Worm (Caenorhabditis elegans) whole organism, late embryonic: ENCODE results near the gene F09A5.3.

Experiments used
- C08G9.2 ChIP-seq: sonication (generic microtip); optimal IDR thresholded peaks from 2 replicates; lab custom pipeline; 2016; ENCODE audit warnings: mild to moderate bottlenecking, missing genetic modification characterization, moderate library complexity, missing compliant biosample characterization
- F13H6.1 ChIP-seq: sonication (generic microtip); optimal IDR thresholded peaks from 2 replicates; lab custom pipeline; 2016; ENCODE audit warnings: missing genetic modification characterization, missing compliant biosample characterization
- K09A11.1 ChIP-seq: sonication (generic microtip); optimal IDR thresholded peaks from 2 replicates; lab custom pipeline; 2017; ENCODE audit warnings: antibody characterized with exemption, mild to moderate bottlenecking, missing genetic modification characterization, missing compliant biosample characterization; ENCODE audit not compliant: insufficient read depth
- T23F11.4 ChIP-seq: fragments of 200-800 bp; sonication (Bioruptor generic); optimal IDR thresholded peaks from 2 replicates; lab custom pipeline; 2018; ENCODE audit warnings: mild to moderate bottlenecking, missing genetic modification characterization, missing compliant biosample characterization
- Y22D7AL.16 ChIP-seq: sonication (generic microtip); optimal IDR thresholded peaks from 2 replicates; lab custom pipeline; 2016; ENCODE audit warnings: missing genetic modification characterization, missing compliant biosample characterization
- ahr-1 ChIP-seq: sonication (generic microtip); optimal IDR thresholded peaks from 2 replicates; lab custom pipeline; 2016; ENCODE audit warnings: missing genetic modification characterization, missing compliant biosample characterization
- ceh-19 ChIP-seq: fragments of 200-800 bp; sonication (Bioruptor generic); optimal IDR thresholded peaks from 2 replicates; lab custom pipeline; 2018; ENCODE audit warnings: mild to moderate bottlenecking, missing genetic modification characterization, missing compliant biosample characterization
- ceh-24 ChIP-seq: sonication (generic microtip); optimal IDR thresholded peaks from 2 replicates; lab custom pipeline; 2016; ENCODE audit warnings: mild to moderate bottlenecking, missing genetic modification characterization, missing compliant biosample characterization
- ceh-30 ChIP-seq: fragments of 150-350 bp; optimal IDR thresholded peaks from 2 replicates; lab custom pipeline; 2014; ENCODE audit warnings: missing biosample characterization, missing genetic modification characterization
- ceh-31 ChIP-seq: sonication (generic microtip); optimal IDR thresholded peaks from 2 replicates; lab custom pipeline; 2016; ENCODE audit warnings: missing genetic modification characterization, missing compliant biosample characterization
- ceh-34 ChIP-seq: sonication (generic microtip); optimal IDR thresholded peaks from 2 replicates; lab custom pipeline; 2016; ENCODE audit warnings: mild to moderate bottlenecking, missing genetic modification characterization, missing compliant biosample characterization
- ceh-6 ChIP-seq: fragments of 200-800 bp; sonication (Bioruptor generic); optimal IDR thresholded peaks from 2 replicates; lab custom pipeline; 2018; ENCODE audit warnings: mild to moderate bottlenecking, missing genetic modification characterization, missing compliant biosample characterization
- dve-1 ChIP-seq: sonication (generic microtip); optimal IDR thresholded peaks from 2 replicates; lab custom pipeline; 2017; ENCODE audit warnings: antibody characterized with exemption, mild to moderate bottlenecking, missing genetic modification characterization, missing compliant biosample characterization
- elt-2 ChIP-seq: sonication (generic microtip); optimal IDR thresholded peaks from 2 replicates; lab custom pipeline; 2016; ENCODE audit warnings: missing genetic modification reagents, missing genetic modification characterization, missing compliant biosample characterization
- ets-4 ChIP-seq: sonication (generic microtip); optimal IDR thresholded peaks from 2 replicates; lab custom pipeline; 2016; ENCODE audit warnings: missing genetic modification characterization, missing compliant biosample characterization
- fax-1 ChIP-seq: sonication (generic microtip); optimal IDR thresholded peaks from 2 replicates; lab custom pipeline; 2016; ENCODE audit warnings: missing genotype, missing genetic modification characterization, missing compliant biosample characterization
- fkh-10 ChIP-seq: fragments of 150-350 bp; optimal IDR thresholded peaks from 2 replicates; lab custom pipeline; 2014; ENCODE audit warnings: missing biosample characterization, missing genetic modification reagents, missing genetic modification characterization
- hlh-15 ChIP-seq: sonication (generic microtip); optimal IDR thresholded peaks from 2 replicates; lab custom pipeline; 2016; ENCODE audit warnings: missing genetic modification characterization, missing compliant biosample characterization
- hlh-30 ChIP-seq: sonication (generic microtip); optimal IDR thresholded peaks from 2 replicates; lab custom pipeline; 2017; ENCODE audit warnings: antibody characterized with exemption, missing genetic modification characterization, missing compliant biosample characterization; ENCODE audit not compliant: insufficient read depth
- hlh-8 ChIP-seq: sonication (generic microtip); optimal IDR thresholded peaks from 2 replicates; lab custom pipeline; 2016; ENCODE audit warnings: missing genotype, missing genetic modification characterization, missing compliant biosample characterization
- lin-11 ChIP-seq: fragments of 200-800 bp; sonication (Bioruptor generic); optimal IDR thresholded peaks from 2 replicates; lab custom pipeline; 2018; ENCODE audit warnings: mild to moderate bottlenecking, missing genetic modification characterization, missing compliant biosample characterization
- mec-3 ChIP-seq: sonication (generic microtip); optimal IDR thresholded peaks from 2 replicates; lab custom pipeline; 2016; ENCODE audit warnings: borderline replicate concordance, missing genetic modification characterization, missing compliant biosample characterization
- nfya-1 ChIP-seq: sonication (generic microtip); optimal IDR thresholded peaks from 2 replicates; lab custom pipeline; 2017; ENCODE audit warnings: missing genetic modification characterization, mild to moderate bottlenecking, missing compliant biosample characterization, antibody characterized with exemption, moderate library complexity
- npax-4 ChIP-seq: sonication (generic microtip); optimal IDR thresholded peaks from 2 replicates; lab custom pipeline; 2016; ENCODE audit warnings: missing genetic modification characterization, missing compliant biosample characterization
- odd-2 ChIP-seq: sonication (generic microtip); optimal IDR thresholded peaks from 2 replicates; lab custom pipeline; 2017; ENCODE audit warnings: antibody characterized with exemption, mild to moderate bottlenecking, missing genetic modification characterization, missing compliant biosample characterization
- pag-3 ChIP-seq: sonication (generic microtip); optimal IDR thresholded peaks from 2 replicates; lab custom pipeline; 2016; ENCODE audit warnings: missing compliant biosample characterization, missing genetic modification characterization, borderline replicate concordance
- pat-9 ChIP-seq: fragments of 200-800 bp; sonication (Bioruptor generic); optimal IDR thresholded peaks from 2 replicates; lab custom pipeline; 2018; ENCODE audit warnings: mild to moderate bottlenecking, missing genetic modification characterization, moderate library complexity, missing compliant biosample characterization
- pax-1 ChIP-seq: fragments of 150-350 bp; optimal IDR thresholded peaks from 2 replicates; lab custom pipeline; 2014; ENCODE audit warnings: missing biosample characterization, missing genetic modification characterization
- pha-2 ChIP-seq: sonication (generic microtip); optimal IDR thresholded peaks from 2 replicates; lab custom pipeline; 2017; ENCODE audit warnings: mild to moderate bottlenecking, missing genetic modification characterization, missing compliant biosample characterization
- pqm-1 ChIP-seq: sonication (generic microtip); optimal IDR thresholded peaks from 2 replicates; lab custom pipeline; 2016; ENCODE audit warnings: missing genetic modification characterization, missing compliant biosample characterization
- sdc-2 ChIP-seq: sonication (generic microtip); optimal IDR thresholded peaks from 2 replicates; lab custom pipeline; 2016; ENCODE audit warnings: missing genotype, missing genetic modification characterization, missing compliant biosample characterization
- tbx-7 ChIP-seq: sonication (generic microtip); optimal IDR thresholded peaks from 2 replicates; lab custom pipeline; 2016; ENCODE audit warnings: missing genotype, missing genetic modification characterization, missing compliant biosample characterization
- zip-5 ChIP-seq: sonication (generic microtip); optimal IDR thresholded peaks from 2 replicates; lab custom pipeline; 2016; ENCODE audit warnings: missing genetic modification characterization, missing compliant biosample characterization
- ztf-16 ChIP-seq: sonication (generic microtip); optimal IDR thresholded peaks from 2 replicates; lab custom pipeline; 2017; ENCODE audit warnings: missing genetic modification characterization, missing compliant biosample characterization

The F09A5.3 gene

ce11 chrX:13144975-13145618, 3.7 kb downstream of the F09A5.3 start (continued):
- TF ChIP-seq ceh-6 (GFP tag; lab: Kevin White, UChicago) (peak; percentile 38), ztf-16 (peak; percentile 42), fkh-10 (GFP tag; lab: Kevin White, UChicago) (no peak), odd-2 (tag; lab: Kevin White, UChicago) (no peak), pax-1 (tag; lab: Kevin White, UChicago) (peak; percentile 35), fax-1 (tag; lab: Kevin White, UChicago) (peak; percentile 26), F13H6.1 (tag; lab: Kevin White, UChicago) (peak; percentile 78), zip-5 (no peak), hlh-15 (tag; lab: Kevin White, UChicago) (no peak), ahr-1 (tag; lab: Kevin White, UChicago) (no peak), pat-9 (peak; percentile 62), ceh-24 (tag; lab: Kevin White, UChicago) (no peak), dve-1 (tag; lab: Kevin White, UChicago) (peak; percentile 82), pha-2 (tag; lab: Kevin White, UChicago) (no peak), lin-11 (tag; lab: Kevin White, UChicago) (no peak), ceh-19 (GFP tag; lab: Kevin White, UChicago) (peak; percentile 61), tbx-7 (tag; lab: Kevin White, UChicago) (peak; percentile 17)

ce11 chrX:13145988-13146873, 4.8 kb downstream of the F09A5.3 start:
- TF ChIP-seq pag-3 (tag; lab: Kevin White, UChicago) = no peak
- no peak for TF ChIP-seq elt-2
- peak; percentile 9 for TF ChIP-seq ceh-34 (tag; lab: Kevin White, UChicago)
- TF ChIP-seq K09A11.1 = no peak
- no peak for TF ChIP-seq mec-3 (tag; lab: Kevin White, UChicago)
- TF ChIP-seq hlh-30 (tag; lab: Kevin White, UChicago) = no peak
- TF ChIP-seq ceh-31 = peak; percentile 30
- no peak for TF ChIP-seq ceh-30
- TF ChIP-seq T23F11.4 (GFP tag; lab: Kevin White, UChicago) = no peak
- no peak for TF ChIP-seq npax-4
- TF ChIP-seq ceh-6 (GFP tag; lab: Kevin White, UChicago) = no peak
- no peak for TF ChIP-seq lin-11 (tag; lab: Kevin White, UChicago)
- TF ChIP-seq C08G9.2 (tag; lab: Kevin White, UChicago) = no peak

ce11 chrX:13147105-13147504, 5.7 kb downstream of the F09A5.3 start:
- TF ChIP-seq hlh-8 (tag; lab: Kevin White, UChicago) = no peak
- no peak for TF ChIP-seq mec-3 (tag; lab: Kevin White, UChicago)
- TF ChIP-seq elt-2 = no peak
- no peak for TF ChIP-seq Y22D7AL.16
- no peak for TF ChIP-seq npax-4
- no peak for TF ChIP-seq ceh-24 (tag; lab: Kevin White, UChicago)
- TF ChIP-seq F13H6.1 (tag; lab: Kevin White, UChicago) = no peak
- TF ChIP-seq ceh-30 = no peak
- TF ChIP-seq dve-1 (tag; lab: Kevin White, UChicago) = no peak
- TF ChIP-seq pha-2 (tag; lab: Kevin White, UChicago) = no peak

- TF ChIP-seq dve-1 (tag; lab: Kevin White, UChicago) (no peak), npax-4 (no peak), ceh-30 (no peak), pqm-1 (tag; lab: Kevin White, UChicago) (no peak), nfya-1 (no peak), C08G9.2 (tag; lab: Kevin White, UChicago) (no peak), mec-3 (tag; lab: Kevin White, UChicago) (no peak), sdc-2 (tag; lab: Kevin White, UChicago) (no peak), fkh-10 (GFP tag; lab: Kevin White, UChicago) (no peak), ets-4 (no peak)
Observed at ce11 chrX:13154514-13154913, 13.1 kb downstream of the F09A5.3 start.
